Fruit fly (Drosophila melanogaster): ENCODE results near the gene Ama.

The Ama gene

dm6 chr3R:6764848-6765247 is 2.5 kb downstream of the Ama start (continued):
- TF ChIP-seq CG17829 (tag; optimal IDR thresholded peaks at IDR 0.05) (no peak), CG14667 (GFP tag; IDR thresholded peaks at IDR 0.05) (no peak), CkIIα-i1 (GFP tag; IDR thresholded peaks at IDR 0.05) (no peak), CG9932 (GFP tag; IDR thresholded peaks at IDR 0.05) (no peak), Oaz (GFP tag; IDR thresholded peaks at IDR 0.05) (no peak), Scr (GFP tag; IDR thresholded peaks at IDR 0.05; ENCODE audit: partially characterized antibody) (no peak), wor (GFP tag; IDR thresholded peaks at IDR 0.05) (no peak), CG12744 (GFP tag; optimal IDR thresholded peaks at IDR 0.05) (no peak), BtbVII (GFP tag; optimal IDR thresholded peaks at IDR 0.05) (no peak), esg (GFP tag; conservative IDR thresholded peaks at IDR 0.05) (no peak), sisA (GFP tag; IDR thresholded peaks at IDR 0.05) (no peak), Taf1 (GFP tag; IDR thresholded peaks at IDR 0.05) (no peak), eve (GFP tag; optimal IDR thresholded peaks at IDR 0.05) (peak in 1 of 2 experiments; percentile 13), CG2116 (GFP tag; optimal IDR thresholded peaks at IDR 0.05) (no peak), Kr (GFP tag; optimal IDR thresholded peaks at IDR 0.05) (no peak), CG1832 (GFP tag; optimal IDR thresholded peaks at IDR 0.05) (no peak), tio (GFP tag; optimal IDR thresholded peaks at IDR 0.05) (no peak), HLH3B (GFP tag; IDR thresholded peaks at IDR 0.05) (no peak), CG12155 (GFP tag; optimal IDR thresholded peaks at IDR 0.05) (no peak), gsb-n (tag; optimal IDR thresholded peaks at IDR 0.05) (peak; percentile 12), gem (tag; optimal IDR thresholded peaks at IDR 0.05) (peak; percentile 16), CG34422 (GFP tag; IDR thresholded peaks at IDR 0.05) (no peak), Chrac-16 (GFP tag; optimal IDR thresholded peaks at IDR 0.05) (no peak), CG10565 (GFP tag; optimal IDR thresholded peaks at IDR 0.05) (no peak), Spps (tag; optimal IDR thresholded peaks at IDR 0.05) (no peak), Deaf1 (tag; optimal IDR thresholded peaks at IDR 0.05) (no peak), lmd (GFP tag; IDR thresholded peaks at IDR 0.05) (no peak), CG4707 (GFP tag; optimal IDR thresholded peaks at IDR 0.05) (peak; percentile 33), dmrt99B (tag; optimal IDR thresholded peaks at IDR 0.05) (peak; percentile 26), pb (GFP tag; optimal IDR thresholded peaks at IDR 0.05) (no peak), Fer2 (tag; optimal IDR thresholded peaks at IDR 0.05) (no peak), CG11456 (GFP tag; IDR thresholded peaks at IDR 0.05) (no peak), Hsf (GFP tag; optimal IDR thresholded peaks at IDR 0.05) (no peak), bigmax (GFP tag; optimal IDR thresholded peaks at IDR 0.05) (no peak), corto (GFP tag; optimal IDR thresholded peaks at IDR 0.05) (no peak), Lpt (GFP tag; optimal IDR thresholded peaks at IDR 0.05) (no peak), stwl (tag; optimal IDR thresholded peaks at IDR 0.05) (no peak), CG9817 (tag; optimal IDR thresholded peaks at IDR 0.05) (no peak), CG17328 (GFP tag; IDR thresholded peaks at IDR 0.05) (no peak), NFAT (GFP tag; IDR thresholded peaks at IDR 0.05) (no peak), wek (GFP tag; optimal IDR thresholded peaks at IDR 0.05) (peak; percentile 50), Jarid2 (GFP tag; optimal IDR thresholded peaks at IDR 0.05) (no peak), TFAM (GFP tag; optimal IDR thresholded peaks at IDR 0.05) (no peak), Fer3 (tag; optimal IDR thresholded peaks at IDR 0.05) (peak; percentile 12), zfh1 (GFP tag; IDR thresholded peaks at IDR 0.05) (0 out of 3 replicates have a peak, but pooled peaks have one; percentile 20), otp (GFP tag; IDR thresholded peaks at IDR 0.05) (0 out of 3 replicates have a peak, but pooled peaks have one; percentile 21), CG5953 (GFP tag; IDR thresholded peaks at IDR 0.05) (no peak), CG2875 (GFP tag; optimal IDR thresholded peaks at IDR 0.05) (peak; percentile 36), ind (GFP tag; optimal IDR thresholded peaks at IDR 0.05) (no peak), Sox100B (GFP tag; optimal IDR thresholded peaks at IDR 0.05) (peak; percentile 23), CG6654 (GFP tag; optimal IDR thresholded peaks at IDR 0.05) (no peak), CG8290 (GFP tag; optimal IDR thresholded peaks at IDR 0.05) (peak; percentile 11), CG8290 (tag; optimal IDR thresholded peaks at IDR 0.05) (peak in 1 of 2 experiments; percentile 20)

Data from whole organism, embryonic.